Worm (Caenorhabditis elegans): Measurements from ENCODE around the gene mak-1.

- TF ChIP-seq madf-6 (GFP tag; IDR thresholded peaks at IDR 0.05) (no peak), lin-35 (GFP tag; optimal IDR thresholded peaks at IDR 0.05) (no peak)
These were observed 15.6 kb downstream of the mak-1 start, which contains the start of gene fut-1 for ce11 chrII:8759493-8759892.
